Fruit fly (Drosophila melanogaster): ENCODE data around the gene Spn77Bb.

Spn77Bb gene

dm6 chr3L:20366674-20367372 lies 46.1 kb downstream of the Spn77Bb start, which contains the start of the genes Toll-9 and in:
Toll-9 (minus strand) TSS chr3L:20366724.
in (plus strand) TSS chr3L:20367198.
- TF ChIP-seq CTCF (optimal IDR thresholded peaks at IDR 0.05): no peak
- TF ChIP-seq CG8478 (optimal IDR thresholded peaks at IDR 0.05): no peak

DNA sequence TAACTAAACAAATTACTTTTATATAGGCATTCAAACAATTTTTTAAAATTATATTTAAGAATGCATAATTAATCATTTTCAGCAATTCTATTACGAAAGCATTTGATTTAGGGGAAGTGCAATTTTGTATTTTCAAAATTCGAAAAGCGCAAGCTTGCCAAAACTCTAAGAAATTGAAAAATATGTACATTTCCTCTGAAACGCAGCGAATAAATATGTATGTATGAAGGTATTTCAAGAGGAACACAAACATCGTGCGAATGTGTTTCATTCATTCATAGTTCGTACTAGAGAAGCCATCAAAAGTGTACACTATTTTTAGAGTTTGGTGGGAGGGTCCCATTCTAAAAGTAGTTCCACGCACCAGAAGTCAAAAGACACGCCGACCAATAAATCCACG lies 49.3 kb downstream of the Spn77Bb start, which contains the start of gene CG13247:
TSS of gene CG13247 (plus strand) at position 301 of the 400 bp plus-strand sequence.
- TF ChIP-seq CG8478 (optimal IDR thresholded peaks at IDR 0.05): no peak
- no peak for TF ChIP-seq CTCF (optimal IDR thresholded peaks at IDR 0.05)

Measured in S2 (cell line).